Worm (Caenorhabditis elegans): ENCODE results near the gene Y32F6A.4.

DNA sequence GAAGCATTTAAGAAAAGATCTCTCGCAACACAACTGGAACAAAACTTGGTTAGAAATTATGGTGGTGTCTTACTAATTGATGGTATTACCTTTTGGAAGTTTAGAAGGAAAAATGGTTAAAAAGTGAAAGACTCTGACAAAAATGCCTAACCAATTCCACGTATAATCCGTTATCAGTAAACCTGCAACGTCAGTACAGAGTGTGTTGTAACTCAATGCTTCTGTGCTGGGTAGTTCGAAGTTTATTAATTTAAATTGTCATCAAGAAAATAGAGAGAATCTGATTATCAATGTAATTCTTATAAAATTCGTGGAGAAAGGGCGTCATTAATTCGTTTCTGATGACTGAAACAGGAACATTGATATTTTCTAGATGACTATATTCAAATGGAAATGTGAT is 1.3 kb upstream of the Y32F6A.4 start:
- no peak for TF ChIP-seq pag-3 (tag; optimal IDR thresholded peaks at IDR 0.05; ENCODE audit: borderline replicate concordance, insufficient read depth)
- TF ChIP-seq nhr-76 (tag; optimal IDR thresholded peaks at IDR 0.05), result no peak
- no peak for TF ChIP-seq efl-1 (optimal IDR thresholded peaks at IDR 0.05)
- no peak for TF ChIP-seq efl-1 (GFP tag; optimal IDR thresholded peaks at IDR 0.05 in 1 of 2)
